Fruit fly (Drosophila melanogaster) whole organism, wandering third instar larva: ENCODE data around the gene RhoGAP18B.

Experiments used
- CG32264 ChIP-seq: fragments of 200-800 bp; sonication (Bioruptor generic); optimal IDR thresholded peaks from 2 replicates; lab custom pipeline; 2016; ENCODE audit warnings: missing biosample characterization, missing genetic modification characterization
- GATAd ChIP-seq: sonication (Bioruptor generic); optimal IDR thresholded peaks from 2 replicates; lab custom pipeline; 2016; ENCODE audit warnings: missing biosample characterization, missing genetic modification characterization
- Mio ChIP-seq: sonication (Bioruptor generic); optimal IDR thresholded peaks from 2 replicates; lab custom pipeline; 2016; ENCODE audit warnings: missing biosample characterization, missing genetic modification characterization
- N ChIP-seq: fragments of >200 bp; optimal IDR thresholded peaks from 2 replicates; lab custom pipeline; 2018; ENCODE audit warnings: missing biosample characterization, missing external identifiers, missing genetic modification characterization
- OdsH ChIP-seq: fragments of 200-800 bp; sonication (Bioruptor generic); optimal IDR thresholded peaks from 2 replicates; lab custom pipeline; 2016; ENCODE audit warnings: missing biosample characterization, mild to moderate bottlenecking, missing genetic modification characterization
- Rel ChIP-seq, 2 experiments: fragments of 200-800 bp; sonication (Bioruptor generic) in 1 of 2; optimal IDR thresholded peaks; 2 replicates in 1 of 2; 3 replicates in 1 of 2; lab custom pipeline; 2016 to 2019; ENCODE audit warnings: mild to moderate bottlenecking in 2 of 2, missing biosample characterization in 2 of 2, missing genetic modification characterization in 2 of 2, moderate library complexity in 1 of 2
- dmrt93B ChIP-seq: fragments of 200-800 bp; sonication (Bioruptor generic); optimal IDR thresholded peaks from 2 replicates; lab custom pipeline; 2018; ENCODE audit warnings: missing biosample characterization, mild to moderate bottlenecking, missing genetic modification characterization
- jim ChIP-seq: fragments of 175-275, 200-325 bp; sonication (Bioruptor generic); optimal IDR thresholded peaks from 2 replicates; lab custom pipeline; 2016; ENCODE audit warnings: missing biosample characterization, mild to moderate bottlenecking, missing genetic modification characterization
- lola ChIP-seq: fragments of >200 bp; optimal IDR thresholded peaks from 2 replicates; lab custom pipeline; 2017; ENCODE audit warnings: missing biosample characterization, missing genetic modification characterization
- rgr ChIP-seq: fragments of 200-800 bp; sonication (Bioruptor generic); optimal IDR thresholded peaks from 3 replicates; lab custom pipeline; 2016; ENCODE audit warnings: missing biosample characterization, mild to moderate bottlenecking, missing genetic modification characterization
- tai ChIP-seq: sonication (Bioruptor generic); optimal IDR thresholded peaks from 2 replicates; lab custom pipeline; 2016; ENCODE audit warnings: missing biosample characterization, missing genetic modification characterization
- woc ChIP-seq: sonication (Bioruptor generic); optimal IDR thresholded peaks from 2 replicates; lab custom pipeline; 2016; ENCODE audit warnings: missing biosample characterization, mild to moderate bottlenecking, missing genetic modification characterization

- TF ChIP-seq Mio (GFP tag; lab: Kevin White, UChicago) (no peak), jim (GFP tag; lab: Kevin White, UChicago) (no peak), Rel (GFP tag; optimal IDR thresholded peaks at IDR 0.05; lab: Kevin White, UChicago) (no peak), Rel (tag; optimal IDR thresholded peaks at IDR 0.05; lab: Kevin White, UChicago) (no peak), CG32264 (GFP tag; lab: Kevin White, UChicago) (no peak), dmrt93B (GFP tag; lab: Kevin White, UChicago) (no peak), N (no peak), rgr (no peak), GATAd (GFP tag; lab: Kevin White, UChicago) (no peak), lola (GFP tag; lab: Kevin White, UChicago) (no peak), woc (no peak), tai (GFP tag; lab: Kevin White, UChicago) (no peak), OdsH (GFP tag; lab: Kevin White, UChicago) (no peak)
Observed at dm6 chrX:19208014-19208413, 41.1 kb upstream of the RhoGAP18B start, which contains the start of gene Ulp1.
